Worm (Caenorhabditis elegans): ENCODE results near the gene col-103.

Gene col-103

DNA sequence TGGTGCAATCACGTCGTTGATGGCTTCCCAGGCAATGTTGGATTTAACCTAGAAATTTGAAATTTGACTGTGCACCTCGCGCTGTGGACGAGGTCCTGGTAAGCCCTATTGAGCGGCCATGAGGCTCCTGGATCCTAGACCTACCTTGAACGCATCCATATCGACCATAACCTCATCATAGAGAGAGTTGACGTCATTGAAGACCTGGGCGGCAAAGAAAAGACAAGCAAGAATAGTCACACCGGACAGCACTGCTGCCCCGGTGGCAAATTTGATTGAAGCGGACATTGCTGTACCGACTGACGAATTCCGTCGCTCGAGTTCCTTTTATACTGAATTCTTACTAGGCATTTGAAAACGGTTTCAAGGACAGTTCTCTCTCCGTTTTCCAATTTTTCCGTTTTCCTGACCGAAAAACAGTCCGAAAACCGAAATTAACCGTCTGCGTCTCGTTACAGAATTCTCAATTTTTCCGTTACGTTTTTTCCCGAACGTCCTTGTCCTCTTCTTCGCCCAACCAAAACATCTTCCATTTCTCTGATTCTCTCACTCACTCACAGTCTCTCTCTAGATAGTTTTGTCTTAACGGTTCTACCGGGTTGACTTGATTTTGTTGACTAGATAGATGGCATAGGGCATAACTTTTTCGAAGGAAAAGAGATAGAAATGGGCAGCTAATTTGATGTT is at the start of gene col-103:
Gene col-103, minus strand, starts transcription at position 302 of the 687 bp plus-strand sequence.
- no peak for TF ChIP-seq hmg-4 (GFP tag; optimal IDR thresholded peaks at IDR 0.05)
- TF ChIP-seq tbx-11 (GFP tag; IDR thresholded peaks at IDR 0.05), result no peak
- no peak for TF ChIP-seq scrt-1 (GFP tag; IDR thresholded peaks at IDR 0.05)
- no peak for TF ChIP-seq ets-7 (tag; optimal IDR thresholded peaks at IDR 0.05)
- no peak for TF ChIP-seq ama-1 (optimal IDR thresholded peaks at IDR 0.05)
- no peak for TF ChIP-seq pes-1 (GFP tag; IDR thresholded peaks at IDR 0.05)
- no peak for TF ChIP-seq B0310.2 (tag; optimal IDR thresholded peaks at IDR 0.05)
- no peak for TF ChIP-seq sea-1 (GFP tag; conservative IDR thresholded peaks at IDR 0.05)
- TF ChIP-seq ceh-13 (GFP tag; optimal IDR thresholded peaks at IDR 0.05), result no peak
- no peak for TF ChIP-seq flt-1 (GFP tag; IDR thresholded peaks at IDR 0.05)
- no peak for TF ChIP-seq ceh-36 (tag; optimal IDR thresholded peaks at IDR 0.05)
- TF ChIP-seq F13C5.2 (tag; optimal IDR thresholded peaks at IDR 0.05), result no peak
- no peak for TF ChIP-seq tra-4 (tag; optimal IDR thresholded peaks at IDR 0.05)
- TF ChIP-seq tbx-37 (GFP tag; conservative IDR thresholded peaks at IDR 0.05), result no peak
- no peak for TF ChIP-seq hmbx-1 (tag; optimal IDR thresholded peaks at IDR 0.05)
- no peak for TF ChIP-seq hnd-1 (tag; optimal IDR thresholded peaks at IDR 0.05)
- no peak for TF ChIP-seq aly-1 (tag; optimal IDR thresholded peaks at IDR 0.05)

- no peak for TF ChIP-seq scrt-1 (GFP tag; IDR thresholded peaks at IDR 0.05)
- no peak for TF ChIP-seq hmbx-1 (tag; optimal IDR thresholded peaks at IDR 0.05)
- no peak for TF ChIP-seq tbx-37 (GFP tag; conservative IDR thresholded peaks at IDR 0.05)
- no peak for TF ChIP-seq ama-1 (optimal IDR thresholded peaks at IDR 0.05)
- TF ChIP-seq sea-1 (GFP tag; conservative IDR thresholded peaks at IDR 0.05), result no peak
- no peak for TF ChIP-seq tbx-11 (GFP tag; IDR thresholded peaks at IDR 0.05)
- TF ChIP-seq flt-1 (GFP tag; IDR thresholded peaks at IDR 0.05), result no peak
- no peak for TF ChIP-seq hmg-4 (GFP tag; optimal IDR thresholded peaks at IDR 0.05)
- TF ChIP-seq ceh-13 (GFP tag; optimal IDR thresholded peaks at IDR 0.05), result no peak
- no peak for TF ChIP-seq pes-1 (GFP tag; IDR thresholded peaks at IDR 0.05)
- TF ChIP-seq aly-1 (tag; optimal IDR thresholded peaks at IDR 0.05), result no peak
- no peak for TF ChIP-seq tra-4 (tag; optimal IDR thresholded peaks at IDR 0.05)
- no peak for TF ChIP-seq hnd-1 (tag; optimal IDR thresholded peaks at IDR 0.05)
- no peak for TF ChIP-seq F13C5.2 (tag; optimal IDR thresholded peaks at IDR 0.05)
- TF ChIP-seq ets-7 (tag; optimal IDR thresholded peaks at IDR 0.05), result no peak
- no peak for TF ChIP-seq B0310.2 (tag; optimal IDR thresholded peaks at IDR 0.05)
- TF ChIP-seq ceh-36 (tag; optimal IDR thresholded peaks at IDR 0.05), result no peak
Measured at ce11 chrIV:807027-807516, 43.6 kb upstream of the col-103 start, which contains the start of gene Y55F3BL.6. TSS of gene Y55F3BL.6 (minus strand) at chrIV:807077.

ce11 chrIV:805693-806092 is 42.2 kb upstream of the col-103 start:
- no peak for TF ChIP-seq hnd-1 (tag; optimal IDR thresholded peaks at IDR 0.05)
- 0 out of 2 replicates have a peak, but pooled peaks have one; percentile 6 for TF ChIP-seq pes-1 (GFP tag; IDR thresholded peaks at IDR 0.05)

- TF ChIP-seq tra-4 (tag; optimal IDR thresholded peaks at IDR 0.05) (no peak), tbx-11 (GFP tag; IDR thresholded peaks at IDR 0.05) (no peak), pes-1 (GFP tag; IDR thresholded peaks at IDR 0.05) (no peak), B0310.2 (tag; optimal IDR thresholded peaks at IDR 0.05) (no peak), hmbx-1 (tag; optimal IDR thresholded peaks at IDR 0.05) (no peak), ets-7 (tag; optimal IDR thresholded peaks at IDR 0.05) (no peak), tbx-37 (GFP tag; conservative IDR thresholded peaks at IDR 0.05) (no peak), hnd-1 (tag; optimal IDR thresholded peaks at IDR 0.05) (no peak), sea-1 (GFP tag; conservative IDR thresholded peaks at IDR 0.05) (no peak), ceh-13 (GFP tag; optimal IDR thresholded peaks at IDR 0.05) (no peak), scrt-1 (GFP tag; IDR thresholded peaks at IDR 0.05) (no peak), flt-1 (GFP tag; IDR thresholded peaks at IDR 0.05) (no peak), F13C5.2 (tag; optimal IDR thresholded peaks at IDR 0.05) (no peak), ama-1 (optimal IDR thresholded peaks at IDR 0.05) (no peak), aly-1 (tag; optimal IDR thresholded peaks at IDR 0.05) (no peak), ceh-36 (tag; optimal IDR thresholded peaks at IDR 0.05) (no peak), hmg-4 (GFP tag; optimal IDR thresholded peaks at IDR 0.05) (no peak)
Measured at ce11 chrIV:804802-805201, 41.3 kb upstream of the col-103 start, which contains the start of gene Y55F3BL.4. TSS of gene Y55F3BL.4 (plus strand) at chrIV:805102.

- TF ChIP-seq pes-1 (GFP tag; IDR thresholded peaks at IDR 0.05) (no peak), ceh-36 (tag; optimal IDR thresholded peaks at IDR 0.05) (no peak), hmbx-1 (tag; optimal IDR thresholded peaks at IDR 0.05) (no peak), hmg-4 (GFP tag; optimal IDR thresholded peaks at IDR 0.05) (no peak), ceh-13 (GFP tag; optimal IDR thresholded peaks at IDR 0.05) (no peak), scrt-1 (GFP tag; IDR thresholded peaks at IDR 0.05) (no peak), tbx-11 (GFP tag; IDR thresholded peaks at IDR 0.05) (no peak), F13C5.2 (tag; optimal IDR thresholded peaks at IDR 0.05) (no peak), sea-1 (GFP tag; conservative IDR thresholded peaks at IDR 0.05) (no peak), tra-4 (tag; optimal IDR thresholded peaks at IDR 0.05) (no peak), tbx-37 (GFP tag; conservative IDR thresholded peaks at IDR 0.05) (no peak), aly-1 (tag; optimal IDR thresholded peaks at IDR 0.05) (no peak), hnd-1 (tag; optimal IDR thresholded peaks at IDR 0.05) (no peak), ets-7 (tag; optimal IDR thresholded peaks at IDR 0.05) (no peak), B0310.2 (tag; optimal IDR thresholded peaks at IDR 0.05) (no peak), ama-1 (optimal IDR thresholded peaks at IDR 0.05) (no peak), flt-1 (GFP tag; IDR thresholded peaks at IDR 0.05) (no peak)
Measured at ce11 chrIV:801162-801561, 37.7 kb upstream of the col-103 start.

- TF ChIP-seq tra-4 (tag; optimal IDR thresholded peaks at IDR 0.05), result no peak
Measured at ce11 chrIV:800518-800917, 37.0 kb upstream of the col-103 start, which contains the start of gene mrpl-46. TSS of gene mrpl-46 (plus strand) at chrIV:800818.

DNA sequence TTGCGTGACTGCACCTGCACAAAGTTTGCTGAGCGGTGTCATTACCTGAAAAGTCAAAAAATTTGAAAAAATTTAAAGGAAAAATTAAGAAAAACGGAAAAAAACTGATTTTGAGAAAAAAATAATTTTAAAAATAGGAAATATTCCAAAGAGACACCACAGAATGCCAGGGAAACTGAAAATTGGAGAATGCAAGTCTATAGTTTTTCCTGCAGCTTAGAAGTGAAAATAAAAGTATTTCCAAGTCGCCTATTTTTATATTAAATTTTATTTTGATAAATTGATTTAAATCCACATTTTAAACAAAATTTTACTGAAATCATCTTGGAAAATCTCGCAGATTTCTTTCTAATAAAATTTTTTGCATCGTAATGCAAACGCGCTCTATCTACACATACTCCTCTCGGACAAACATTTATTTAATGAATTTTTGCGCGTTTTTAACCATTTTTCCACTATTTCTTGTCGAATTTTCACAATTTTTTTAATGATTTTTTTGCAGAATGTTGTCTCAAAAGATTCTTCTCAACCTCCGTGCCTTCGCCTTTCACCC is 33.1 kb upstream of the col-103 start, which contains the start of the genes F56B3.11 and ech-5:
Gene F56B3.11, minus strand, starts transcription at position 51 of the 553 bp plus-strand sequence.
Gene ech-5, plus strand, starts transcription at position 503 of the 553 bp plus-strand sequence.
- TF ChIP-seq ama-1 (optimal IDR thresholded peaks at IDR 0.05), result no peak
- peak; percentile 70 for TF ChIP-seq F13C5.2 (tag; optimal IDR thresholded peaks at IDR 0.05)
- no peak for TF ChIP-seq tbx-11 (GFP tag; IDR thresholded peaks at IDR 0.05)
- peak; percentile 42 for TF ChIP-seq hmbx-1 (tag; optimal IDR thresholded peaks at IDR 0.05)
- TF ChIP-seq aly-1 (tag; optimal IDR thresholded peaks at IDR 0.05), result no peak
- no peak for TF ChIP-seq tra-4 (tag; optimal IDR thresholded peaks at IDR 0.05)
- peak; percentile 33 for TF ChIP-seq ceh-13 (GFP tag; optimal IDR thresholded peaks at IDR 0.05)
- TF ChIP-seq B0310.2 (tag; optimal IDR thresholded peaks at IDR 0.05), result no peak
- TF ChIP-seq hnd-1 (tag; optimal IDR thresholded peaks at IDR 0.05), result peak; percentile 37
- TF ChIP-seq pes-1 (GFP tag; IDR thresholded peaks at IDR 0.05), result peak; percentile 53; the same call in 1 of the 2 replicates
